Fruit fly (Drosophila melanogaster) whole organism, embryonic: ENCODE measurements around the gene smo.

Experiments used
- Awh ChIP-seq: fragments of 200-800 bp; sonication (Bioruptor generic); IDR thresholded peaks from 2 replicates; pipeline ENCODE4, ENCODE4 v1.3.6; 2022; ENCODE audit warnings: missing biosample characterization, missing genetic modification characterization
- BtbVII ChIP-seq: fragments of 200-800 bp; sonication (Bioruptor generic); optimal IDR thresholded peaks from 3 replicates; lab custom pipeline; 2017; ENCODE audit warnings: missing biosample characterization, mild to moderate bottlenecking, missing genetic modification characterization
- CG11456 ChIP-seq: fragments of 200-800 bp; sonication (Bioruptor generic); IDR thresholded peaks from 3 replicates; pipeline ENCODE4 v1.3.6; 2022; ENCODE audit warnings: missing biosample characterization, missing genetic modification characterization
- CG12104 ChIP-seq: fragments of 200-800 bp; sonication (Bioruptor generic); optimal IDR thresholded peaks from 3 replicates; lab custom pipeline; 2016; ENCODE audit warnings: missing biosample characterization, missing genetic modification characterization
- CG13296 ChIP-seq: fragments of 200-800 bp; sonication (Bioruptor generic); optimal IDR thresholded peaks from 3 replicates; lab custom pipeline; 2018; ENCODE audit warnings: missing biosample characterization, mild to moderate bottlenecking, missing genetic modification characterization
- CG13424 ChIP-seq: fragments of 200-800 bp; sonication (Bioruptor generic); optimal IDR thresholded peaks from 2 replicates; lab custom pipeline; 2019; ENCODE audit warnings: missing biosample characterization, mild to moderate bottlenecking, missing genetic modification characterization, moderate library complexity
- CG14710 ChIP-seq: fragments of 200-800 bp; sonication (Bioruptor generic); optimal IDR thresholded peaks from 3 replicates; lab custom pipeline; 2019; ENCODE audit warnings: missing biosample characterization, mild to moderate bottlenecking, missing genetic modification characterization, moderate library complexity
- CG15011 ChIP-seq: fragments of 200-800 bp; sonication (Bioruptor generic); optimal IDR thresholded peaks from 3 replicates; lab custom pipeline; 2018; ENCODE audit warnings: missing biosample characterization, mild to moderate bottlenecking, missing genetic modification characterization
- CG15479 ChIP-seq: fragments of 200-800 bp; sonication (Bioruptor generic); optimal IDR thresholded peaks from 3 replicates; lab custom pipeline; 2019; ENCODE audit warnings: missing biosample characterization, mild to moderate bottlenecking, missing genetic modification characterization, moderate library complexity
- CG16779 ChIP-seq: fragments of 200-800 bp; sonication (Bioruptor generic); IDR thresholded peaks from 2 replicates; pipeline ENCODE4 v1.3.6; 2022; ENCODE audit warnings: missing biosample characterization, missing genetic modification characterization
- CG18764 ChIP-seq: fragments of 200-800 bp; sonication (Bioruptor generic); optimal IDR thresholded peaks from 3 replicates; lab custom pipeline; 2016; ENCODE audit warnings: missing biosample characterization, missing genetic modification characterization
- CG2116 ChIP-seq: fragments of 200-800 bp; sonication (Bioruptor generic); optimal IDR thresholded peaks from 3 replicates; lab custom pipeline; 2018; ENCODE audit warnings: missing biosample characterization, mild to moderate bottlenecking, missing genetic modification characterization
- CG31388 ChIP-seq: fragments of 200-800 bp; sonication (Bioruptor generic); optimal IDR thresholded peaks from 2 replicates; lab custom pipeline; 2016; ENCODE audit warnings: missing biosample characterization, missing genetic modification characterization
- CG7839 ChIP-seq: fragments of 200-800 bp; sonication (Bioruptor generic); optimal IDR thresholded peaks from 3 replicates; lab custom pipeline; 2018; ENCODE audit warnings: missing biosample characterization, mild to moderate bottlenecking, missing genetic modification characterization, moderate library complexity
- CG9215 ChIP-seq: fragments of 200-800 bp; sonication (Bioruptor generic); IDR thresholded peaks from 2 replicates; pipeline ENCODE4 v1.3.6; 2022; ENCODE audit warnings: missing biosample characterization, missing genetic modification characterization
- CG9876 ChIP-seq: fragments of 200-800 bp; sonication (Bioruptor generic); optimal IDR thresholded peaks from 2 replicates; lab custom pipeline; 2016; ENCODE audit warnings: missing biosample characterization, missing genetic modification characterization
- D19B ChIP-seq: fragments of 200-800 bp; sonication (Bioruptor generic); optimal IDR thresholded peaks from 2 replicates; lab custom pipeline; 2017; ENCODE audit warnings: missing biosample characterization, mild to moderate bottlenecking, missing genetic modification characterization
- Dip2 ChIP-seq: fragments of 200-800 bp; sonication (Bioruptor generic); IDR thresholded peaks from 2 replicates; pipeline ENCODE4 v1.3.6; 2022; ENCODE audit warnings: missing biosample characterization, missing genetic modification characterization
- Dll ChIP-seq: fragments of 200-800 bp; sonication (Bioruptor generic); IDR thresholded peaks from 4 replicates; pipeline ENCODE4 v1.3.6; 2022; ENCODE audit warnings: missing biosample characterization, missing genetic modification characterization; ENCODE audit not compliant: partially characterized antibody
- Ets65A ChIP-seq: fragments of 200-800 bp; sonication (Bioruptor generic); peaks from one replicate; lab custom pipeline; 2016; ENCODE audit warnings: missing biosample characterization, missing genetic modification characterization
- HLHmδ ChIP-seq: fragments of 200-800 bp; sonication (Bioruptor generic); optimal IDR thresholded peaks from 2 replicates; lab custom pipeline; 2018; ENCODE audit warnings: missing biosample characterization, mild to moderate bottlenecking, missing genetic modification characterization, moderate library complexity
- Mad ChIP-seq: fragments of 200-800 bp; sonication (Bioruptor generic); optimal IDR thresholded peaks from 2 replicates; lab custom pipeline; 2016; ENCODE audit warnings: missing biosample characterization, missing genetic modification characterization
- Nf-YB ChIP-seq: fragments of 200-800 bp; sonication (Bioruptor generic); optimal IDR thresholded peaks from 3 replicates; lab custom pipeline; 2019; ENCODE audit warnings: missing biosample characterization, mild to moderate bottlenecking, missing genetic modification characterization, moderate library complexity
- Optix ChIP-seq: fragments of 200-800 bp; sonication (Bioruptor generic); IDR thresholded peaks from 3 replicates; pipeline ENCODE4 v1.3.6; 2022; ENCODE audit warnings: missing biosample characterization, missing genetic modification characterization
- Scr ChIP-seq: fragments of 200-800 bp; sonication (Bioruptor generic); IDR thresholded peaks from 2 replicates; pipeline ENCODE4 v1.3.6; 2022; ENCODE audit warnings: missing biosample characterization, missing genetic modification characterization; ENCODE audit not compliant: partially characterized antibody
- Side ChIP-seq: fragments of 200-800 bp; sonication (Bioruptor generic); optimal IDR thresholded peaks from 2 replicates; lab custom pipeline; 2016; ENCODE audit warnings: missing biosample characterization, missing genetic modification characterization
- Usf ChIP-seq: fragments of 200-800 bp; sonication (Bioruptor generic); optimal IDR thresholded peaks from 2 replicates; lab custom pipeline; 2017; ENCODE audit warnings: missing genotype, missing biosample characterization, missing genetic modification characterization
- Xbp1 ChIP-seq: fragments of 200-800 bp; sonication (Bioruptor generic); optimal IDR thresholded peaks from 3 replicates; lab custom pipeline; 2016; ENCODE audit warnings: missing biosample characterization, mild to moderate bottlenecking, missing genetic modification characterization
- YL-1 ChIP-seq: fragments of 200-800 bp; sonication (Bioruptor generic); optimal IDR thresholded peaks from 3 replicates; lab custom pipeline; 2017; ENCODE audit warnings: missing biosample characterization, mild to moderate bottlenecking, missing genetic modification characterization
- az2 ChIP-seq: fragments of 200-800 bp; sonication (Bioruptor generic); optimal IDR thresholded peaks from 3 replicates; lab custom pipeline; 2016; ENCODE audit warnings: missing biosample characterization, missing genetic modification characterization
- br ChIP-seq: fragments of >200 bp; optimal IDR thresholded peaks from 2 replicates; lab custom pipeline; 2017
- btn ChIP-seq: fragments of 200-800 bp; sonication (Bioruptor generic); optimal IDR thresholded peaks from 2 replicates; lab custom pipeline; 2016; ENCODE audit warnings: missing biosample characterization, missing genetic modification characterization
- cad ChIP-seq: fragments of >200 bp; optimal IDR thresholded peaks from 2 replicates; lab custom pipeline; 2017; ENCODE audit warnings: missing biosample characterization, missing genetic modification characterization
- cato ChIP-seq: fragments of 200-800 bp; sonication (Bioruptor generic); optimal IDR thresholded peaks from 2 replicates; lab custom pipeline; 2016; ENCODE audit warnings: missing biosample characterization, missing genetic modification characterization, borderline replicate concordance
- caup ChIP-seq: fragments of 200-800 bp; sonication (Bioruptor generic); optimal IDR thresholded peaks from 3 replicates; lab custom pipeline; 2017; ENCODE audit warnings: missing biosample characterization, mild to moderate bottlenecking, missing genetic modification characterization, moderate library complexity; ENCODE audit not compliant: severe bottlenecking
- crc ChIP-seq: fragments of 200-800 bp; sonication (Bioruptor generic); optimal IDR thresholded peaks from 2 replicates; lab custom pipeline; 2016; ENCODE audit warnings: missing biosample characterization, missing genetic modification characterization
- croc ChIP-seq: fragments of 200-800 bp; sonication (Bioruptor generic); conservative IDR thresholded peaks from 3 replicates; pipeline ENCODE4 v1.3.6; 2022; ENCODE audit warnings: missing biosample characterization, missing genetic modification characterization
- crol ChIP-seq: fragments of 200-800 bp; sonication (Bioruptor generic); IDR thresholded peaks from 2 replicates; pipeline ENCODE4 v1.3.6; 2022; ENCODE audit warnings: missing biosample characterization, missing genetic modification characterization
- fd96Cb ChIP-seq: fragments of 200-800 bp; sonication (Bioruptor generic); optimal IDR thresholded peaks from 2 replicates; lab custom pipeline; 2018; ENCODE audit warnings: missing biosample characterization, mild to moderate bottlenecking, missing genetic modification characterization, moderate library complexity
- gem ChIP-seq: fragments of 200-800 bp; sonication (Bioruptor generic); optimal IDR thresholded peaks from 2 replicates; lab custom pipeline; 2019; ENCODE audit warnings: missing biosample characterization, mild to moderate bottlenecking, missing genetic modification characterization, moderate library complexity
- lab ChIP-seq: fragments of 200-800 bp; sonication (Bioruptor generic); optimal IDR thresholded peaks from 3 replicates; lab custom pipeline; 2017; ENCODE audit warnings: missing biosample characterization, missing genetic modification characterization, mild to moderate bottlenecking, moderate library complexity, missing genetic modification reagents
- luna ChIP-seq: fragments of 200-800 bp; sonication (Bioruptor generic); optimal IDR thresholded peaks from 2 replicates; lab custom pipeline; 2016; ENCODE audit warnings: missing biosample characterization, missing genetic modification characterization
- mirr ChIP-seq: fragments of 200-800 bp; sonication (Bioruptor generic); optimal IDR thresholded peaks from 3 replicates; lab custom pipeline; 2018; ENCODE audit warnings: missing biosample characterization, mild to moderate bottlenecking, missing genetic modification characterization
- nom ChIP-seq: fragments of 200-800 bp; sonication (Bioruptor generic); optimal IDR thresholded peaks from 2 replicates; lab custom pipeline; 2017; ENCODE audit warnings: missing biosample characterization, missing genetic modification characterization, mild to moderate bottlenecking, moderate library complexity, missing genetic modification reagents
- onecut ChIP-seq: fragments of 200-800 bp; sonication (Bioruptor generic); IDR thresholded peaks from 2 replicates; pipeline ENCODE4 v1.3.6; 2022; ENCODE audit warnings: missing biosample characterization, missing genetic modification characterization
- pan ChIP-seq, 4 experiments: fragments of >200 bp in 3 of 4; fragments of 200-800 bp in 1 of 4; sonication (Bioruptor generic) in 1 of 4; optimal IDR thresholded peaks in 3 of 4; IDR thresholded peaks in 1 of 4; 2 replicates each; pipeline versions ENCODE4 v1.3.6 to Lab custom; 2017 to 2022; ENCODE audit warnings: missing biosample characterization in 2 of 4, missing genetic modification characterization in 2 of 4, mixed read lengths in 1 of 4
- peb ChIP-seq: fragments of 200-800 bp; sonication (Bioruptor generic); IDR thresholded peaks from 2 replicates; pipeline ENCODE4 v1.3.6; 2022; ENCODE audit warnings: missing biosample characterization, missing genetic modification characterization
- psq ChIP-seq: fragments of 200-800 bp; sonication (Bioruptor generic); optimal IDR thresholded peaks from 2 replicates; lab custom pipeline; 2017; ENCODE audit warnings: missing biosample characterization, missing genetic modification characterization
- sens-2 ChIP-seq: fragments of 200-800 bp; sonication (Bioruptor generic); IDR thresholded peaks from 2 replicates; pipeline ENCODE4 v1.3.6; 2022; ENCODE audit warnings: missing biosample characterization, missing genetic modification characterization
- slou ChIP-seq: fragments of 200-800 bp; sonication (Bioruptor generic); optimal IDR thresholded peaks from 3 replicates; lab custom pipeline; 2016; ENCODE audit warnings: missing biosample characterization, missing genetic modification characterization

smo gene

dm6 chr2L:246656-247340, 30.6 kb upstream of the smo start (continued):
- TF ChIP-seq Nf-YB (peak; percentile 30), CG12104 (GFP tag; lab: Kevin White, UChicago) (no peak), CG11456 (GFP tag; lab: Robert Waterston, UW) (no peak), Awh (GFP tag; lab: Robert Waterston, UW) (no peak), CG15011 (GFP tag; lab: Kevin White, UChicago) (no peak), Optix (GFP tag; lab: Robert Waterston, UW) (no peak), Scr (GFP tag; lab: Robert Waterston, UW) (peak; percentile 43), luna (GFP tag; lab: Kevin White, UChicago) (no peak), cad (GFP tag; lab: Kevin White, UChicago) (peak; percentile 69), Side (GFP tag; lab: Kevin White, UChicago) (no peak), crol (GFP tag; lab: Robert Waterston, UW) (peak; percentile 96), pan (optimal IDR thresholded peaks at IDR 0.05; lab: Kevin White, UChicago) (no peak), pan (GFP tag; optimal IDR thresholded peaks at IDR 0.05 in 1 of 2, IDR thresholded peaks at IDR 0.05 in 1 of 2) (no peak), br (lab: Kevin White, UChicago) (no peak), CG2116 (no peak), peb (GFP tag; lab: Robert Waterston, UW) (no peak), psq (GFP tag; lab: Kevin White, UChicago) (peak; percentile 99), lab (GFP tag; lab: Kevin White, UChicago) (peak; percentile 23), Ets65A (GFP tag; lab: Kevin White, UChicago) (no peak), CG13296 (no peak), Usf (GFP tag; lab: Kevin White, UChicago) (no peak), BtbVII (GFP tag; lab: Kevin White, UChicago) (no peak), onecut (GFP tag; lab: Robert Waterston, UW) (peak; percentile 23), slou (GFP tag; lab: Kevin White, UChicago) (no peak), croc (GFP tag; lab: Robert Waterston, UW) (no peak), CG16779 (no peak), CG9215 (no peak), CG15479 (GFP tag; lab: Kevin White, UChicago) (no peak), caup (GFP tag; lab: Kevin White, UChicago) (no peak), D19B (GFP tag; lab: Kevin White, UChicago) (no peak), crc (GFP tag; lab: Kevin White, UChicago) (no peak), gem (tag; lab: Kevin White, UChicago) (no peak), az2 (no peak), cato (GFP tag; lab: Kevin White, UChicago) (no peak), CG13424 (no peak), Dll (GFP tag; lab: Robert Waterston, UW) (peak; percentile 46; the same call in 1 of the 4 replicates), Dip2 (GFP tag; lab: Robert Waterston, UW) (no peak), HLHmδ (GFP tag; lab: Kevin White, UChicago) (peak; percentile 11), btn (GFP tag; lab: Kevin White, UChicago) (no peak), CG31388 (GFP tag; lab: Kevin White, UChicago) (no peak), CG18764 (no peak), sens-2 (no peak), YL-1 (GFP tag; lab: Kevin White, UChicago) (no peak), Xbp1 (GFP tag; lab: Kevin White, UChicago) (no peak), Mad (GFP tag; lab: Kevin White, UChicago) (no peak), nom (peak; percentile 94), fd96Cb (no peak), CG9876 (GFP tag; lab: Kevin White, UChicago) (no peak), CG7839 (tag; lab: Kevin White, UChicago) (no peak), CG14710 (tag; lab: Kevin White, UChicago) (no peak), mirr (peak; percentile 41)
